Worm (Caenorhabditis elegans) whole organism, L4 larva: ENCODE data around the gene vit-4.

Source experiments
- ZK546.5 ChIP-seq, 2 experiments: sonication (generic microtip); optimal IDR thresholded peaks; 2 replicates each; lab custom pipeline; 2017; ENCODE audit warnings: missing biosample characterization in 2 of 2, missing genetic modification characterization in 2 of 2
- ceh-82 ChIP-seq: sonication (generic microtip); optimal IDR thresholded peaks from 2 replicates; lab custom pipeline; 2017; ENCODE audit warnings: missing biosample characterization, missing genetic modification characterization
- ctbp-1 ChIP-seq: fragments of 200-800 bp; sonication (Bioruptor generic); IDR thresholded peaks from 2 replicates; pipeline ENCODE4 v1.3.6; 2022; ENCODE audit warnings: missing genetic modification reagents, missing genetic modification characterization, missing compliant biosample characterization
- dpl-1 ChIP-seq: fragments of 150-350 bp; optimal IDR thresholded peaks from 2 replicates; lab custom pipeline; 2014; ENCODE audit warnings: missing biosample characterization, missing genetic modification reagents, missing genetic modification characterization
- lsy-2 ChIP-seq, 2 experiments: fragments of 150-350 bp in 1 of 2; sonication (generic microtip) in 1 of 2; optimal IDR thresholded peaks; 2 replicates each; lab custom pipeline; 2014 to 2017; ENCODE audit warnings: missing biosample characterization in 2 of 2, missing genetic modification characterization in 2 of 2
- mdl-1 ChIP-seq, 2 experiments: fragments of 150-350 bp in 1 of 2; sonication (generic microtip) in 1 of 2; optimal IDR thresholded peaks; 2 replicates each; lab custom pipeline; 2014 to 2017; ENCODE audit warnings: missing biosample characterization in 2 of 2, missing genetic modification characterization in 2 of 2
- nhr-11 ChIP-seq: fragments of 150-350 bp; optimal IDR thresholded peaks from 2 replicates; lab custom pipeline; 2014; ENCODE audit warnings: missing biosample characterization, missing genetic modification characterization
- nhr-41 ChIP-seq: fragments of 200-800 bp; sonication (Bioruptor generic); IDR thresholded peaks from 2 replicates; pipeline ENCODE4 v1.3.6; 2022; ENCODE audit warnings: missing genetic modification reagents, missing genetic modification characterization, missing compliant biosample characterization
- unc-130 ChIP-seq: sonication (generic microtip); optimal IDR thresholded peaks from 2 replicates; lab custom pipeline; 2016; ENCODE audit warnings: missing genetic modification reagents, missing genetic modification characterization, missing compliant biosample characterization
- ztf-7 ChIP-seq: fragments of 150-350 bp; optimal IDR thresholded peaks from 2 replicates; lab custom pipeline; 2014; ENCODE audit warnings: missing biosample characterization, missing genetic modification characterization

DNA sequence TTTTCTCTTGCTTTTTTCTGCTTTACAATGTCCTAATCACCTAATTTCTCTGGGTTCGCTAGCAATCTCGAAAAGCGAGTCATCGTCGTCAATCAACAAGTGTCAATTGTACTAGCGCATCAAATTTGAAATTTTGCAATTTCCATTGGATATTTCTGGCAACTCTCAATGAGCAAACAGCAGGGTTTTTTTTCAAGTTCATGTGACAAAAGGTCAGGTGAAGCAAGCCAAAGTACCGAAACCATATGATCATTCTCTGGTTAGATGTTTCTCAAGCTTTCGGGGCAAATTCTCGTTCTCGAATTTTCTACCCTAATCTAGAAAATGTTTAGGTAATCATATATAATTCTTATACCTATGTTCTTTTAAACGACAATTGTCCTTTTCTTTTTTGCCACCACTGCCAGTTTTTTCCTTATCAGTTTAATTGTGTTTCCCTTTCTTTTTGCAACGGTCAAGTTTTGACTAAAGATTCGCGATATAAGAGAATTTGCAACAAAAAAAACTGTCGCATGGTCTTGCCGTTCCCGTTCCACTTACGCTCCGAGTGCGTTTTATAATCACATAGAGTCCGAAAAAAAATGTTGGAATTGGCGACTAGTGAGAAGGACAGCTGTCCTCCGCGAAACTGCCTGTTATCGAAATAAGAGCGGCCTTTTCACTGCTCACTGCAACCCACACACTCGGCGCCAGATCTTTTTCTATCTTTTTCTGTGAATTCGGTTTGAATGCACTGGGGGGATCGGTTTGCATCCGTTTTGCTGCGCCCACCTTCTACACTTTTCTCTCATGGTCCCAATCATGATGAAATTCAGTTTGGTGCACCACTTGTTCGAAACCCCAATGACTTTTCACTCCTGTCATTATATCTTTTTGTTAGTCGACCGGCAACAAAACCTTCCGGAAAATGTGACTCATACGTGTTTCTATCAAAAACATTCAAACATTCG is 27.2 kb downstream of the vit-4 start:
- no peak for TF ChIP-seq mdl-1 (tag; optimal IDR thresholded peaks at IDR 0.05; lab: Kevin White, UChicago)
- TF ChIP-seq lsy-2 (tag; optimal IDR thresholded peaks at IDR 0.05; lab: Kevin White, UChicago), result no peak
- TF ChIP-seq nhr-41 (GFP tag; lab: Robert Waterston, UW), result no peak
- no peak for TF ChIP-seq ZK546.5 (tag; optimal IDR thresholded peaks at IDR 0.05; lab: Kevin White, UChicago)
- TF ChIP-seq ceh-82 (tag; lab: Kevin White, UChicago), result no peak
- no peak for TF ChIP-seq dpl-1 (GFP tag; lab: Kevin White, UChicago)
- no peak for TF ChIP-seq unc-130 (GFP tag; lab: Kevin White, UChicago)
- TF ChIP-seq nhr-11 (tag; lab: Kevin White, UChicago), result peak; percentile 62
- TF ChIP-seq ztf-7 (tag; lab: Kevin White, UChicago), result no peak
- TF ChIP-seq ctbp-1 (GFP tag; lab: Robert Waterston, UW), result no peak
